Worm (Caenorhabditis elegans) whole organism, L4 larva: ENCODE data around the gene suex-1.

Source experiments
- F26F4.8 ChIP-seq: fragments of 200-800 bp; sonication (Bioruptor generic); conservative IDR thresholded peaks from 2 replicates; pipeline ENCODE4 v1.3.6; 2022; ENCODE audit warnings: missing genetic modification characterization, missing compliant biosample characterization
- mdl-1 ChIP-seq, 2 experiments: fragments of 150-350 bp in 1 of 2; sonication (generic microtip) in 1 of 2; optimal IDR thresholded peaks; 2 replicates each; lab custom pipeline; 2014 to 2017; ENCODE audit warnings: missing biosample characterization in 2 of 2, missing genetic modification characterization in 2 of 2
- mes-2 ChIP-seq: sonication (generic microtip); optimal IDR thresholded peaks from 2 replicates; lab custom pipeline; 2016; ENCODE audit warnings: missing genotype, mild to moderate bottlenecking, missing genetic modification characterization, missing compliant biosample characterization; ENCODE audit not compliant: poor library complexity, severe bottlenecking
- php-3 ChIP-seq: fragments of 200-800 bp; sonication (Bioruptor generic); IDR thresholded peaks from 2 replicates; pipeline ENCODE4 v1.3.6; 2022; ENCODE audit warnings: missing genetic modification reagents, missing genetic modification characterization, missing compliant biosample characterization

DNA sequence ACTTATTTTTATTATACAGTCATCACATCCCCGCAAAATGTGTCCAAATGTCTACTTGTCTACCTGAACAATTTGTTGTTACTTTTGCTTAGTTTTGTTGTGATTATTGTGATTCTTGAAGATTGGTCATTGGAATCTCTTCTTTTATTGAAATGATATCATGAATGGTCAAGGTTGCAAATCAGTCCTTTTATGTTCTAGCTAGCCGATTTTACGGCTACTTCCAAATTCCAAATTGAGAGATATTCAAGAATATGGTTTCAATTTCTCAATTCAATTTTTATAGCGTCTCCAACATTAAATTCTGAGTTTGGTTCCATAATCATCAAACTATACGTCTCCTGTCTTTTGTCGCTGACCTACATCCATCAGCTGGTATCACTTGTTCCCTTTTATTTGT, 46.8 kb downstream of the suex-1 start:
- TF ChIP-seq php-3 (GFP tag; lab: Robert Waterston, UW) (no peak), mdl-1 (tag; optimal IDR thresholded peaks at IDR 0.05; lab: Kevin White, UChicago) (no peak), F26F4.8 (GFP tag; lab: Robert Waterston, UW) (no peak), mes-2 (tag; lab: Kevin White, UChicago) (no peak)
